Fruit fly (Drosophila melanogaster): ENCODE data around the gene Gr39a.

Gene Gr39a

dm6 chr2L:21266277-21266676, 24.3 kb upstream of the Gr39a start:
- TF ChIP-seq psq (optimal IDR thresholded peaks at IDR 0.05) (no peak), Sin3A (optimal IDR thresholded peaks at IDR 0.05) (no peak), insv (optimal IDR thresholded peaks at IDR 0.05) (no peak), ttk (optimal IDR thresholded peaks at IDR 0.05) (no peak), Myc (optimal IDR thresholded peaks at IDR 0.05) (no peak), h (optimal IDR thresholded peaks at IDR 0.05) (no peak)

- TF ChIP-seq Sin3A (optimal IDR thresholded peaks at IDR 0.05) (no peak), ttk (optimal IDR thresholded peaks at IDR 0.05) (no peak), psq (optimal IDR thresholded peaks at IDR 0.05) (no peak), insv (optimal IDR thresholded peaks at IDR 0.05) (no peak), h (optimal IDR thresholded peaks at IDR 0.05) (no peak), Myc (optimal IDR thresholded peaks at IDR 0.05) (no peak)
Measured at dm6 chr2L:21268140-21268539, 22.4 kb upstream of the Gr39a start.

dm6 chr2L:21289101-21289500, 1.4 kb upstream of the Gr39a start:
- no peak for TF ChIP-seq insv (optimal IDR thresholded peaks at IDR 0.05)
- TF ChIP-seq Myc (optimal IDR thresholded peaks at IDR 0.05) = no peak
- no peak for TF ChIP-seq ttk (optimal IDR thresholded peaks at IDR 0.05)
- TF ChIP-seq psq (optimal IDR thresholded peaks at IDR 0.05) = no peak
- TF ChIP-seq h (optimal IDR thresholded peaks at IDR 0.05) = no peak
- TF ChIP-seq Sin3A (optimal IDR thresholded peaks at IDR 0.05) = no peak

dm6 chr2L:21299564-21299963, 9.0 kb downstream of the Gr39a start:
- TF ChIP-seq insv (optimal IDR thresholded peaks at IDR 0.05) (no peak), ttk (optimal IDR thresholded peaks at IDR 0.05) (no peak), h (optimal IDR thresholded peaks at IDR 0.05) (no peak), Sin3A (optimal IDR thresholded peaks at IDR 0.05) (no peak), psq (optimal IDR thresholded peaks at IDR 0.05) (no peak), Myc (optimal IDR thresholded peaks at IDR 0.05) (no peak)

- TF ChIP-seq h (optimal IDR thresholded peaks at IDR 0.05) (no peak), psq (optimal IDR thresholded peaks at IDR 0.05) (no peak), insv (optimal IDR thresholded peaks at IDR 0.05) (no peak), ttk (optimal IDR thresholded peaks at IDR 0.05) (no peak), Myc (optimal IDR thresholded peaks at IDR 0.05) (no peak), Sin3A (optimal IDR thresholded peaks at IDR 0.05) (no peak)
Measured at dm6 chr2L:21302064-21302463, 11.5 kb downstream of the Gr39a start.

- TF ChIP-seq ttk (optimal IDR thresholded peaks at IDR 0.05) = no peak
- no peak for TF ChIP-seq Sin3A (optimal IDR thresholded peaks at IDR 0.05)
- no peak for TF ChIP-seq psq (optimal IDR thresholded peaks at IDR 0.05)
- TF ChIP-seq h (optimal IDR thresholded peaks at IDR 0.05) = no peak
- no peak for TF ChIP-seq insv (optimal IDR thresholded peaks at IDR 0.05)
- TF ChIP-seq Myc (optimal IDR thresholded peaks at IDR 0.05) = no peak
Measured at dm6 chr2L:21303655-21304532, 13.4 kb downstream of the Gr39a start.

dm6 chr2L:21304533-21304850, 14.0 kb downstream of the Gr39a start:
- no peak for TF ChIP-seq psq (optimal IDR thresholded peaks at IDR 0.05)

- TF ChIP-seq ttk (optimal IDR thresholded peaks at IDR 0.05) = no peak
- TF ChIP-seq h (optimal IDR thresholded peaks at IDR 0.05) = no peak
- TF ChIP-seq Sin3A (optimal IDR thresholded peaks at IDR 0.05) = no peak
- no peak for TF ChIP-seq Myc (optimal IDR thresholded peaks at IDR 0.05)
- no peak for TF ChIP-seq insv (optimal IDR thresholded peaks at IDR 0.05)
- TF ChIP-seq psq (optimal IDR thresholded peaks at IDR 0.05) = no peak
Measured at dm6 chr2L:21307795-21308426, 17.4 kb downstream of the Gr39a start.

- TF ChIP-seq insv (optimal IDR thresholded peaks at IDR 0.05) (peak; percentile 47), h (optimal IDR thresholded peaks at IDR 0.05) (peak; percentile 42), psq (optimal IDR thresholded peaks at IDR 0.05) (no peak)
Measured at dm6 chr2L:21309058-21309753, 18.7 kb downstream of the Gr39a start.

dm6 chr2L:21309754-21310426, 19.4 kb downstream of the Gr39a start, which contains the start of gene Mondo:
Mondo (minus strand) TSS chr2L:21310050.
- no peak for TF ChIP-seq ttk (optimal IDR thresholded peaks at IDR 0.05)
- no peak for TF ChIP-seq Myc (optimal IDR thresholded peaks at IDR 0.05)
- TF ChIP-seq h (optimal IDR thresholded peaks at IDR 0.05) = no peak
- TF ChIP-seq insv (optimal IDR thresholded peaks at IDR 0.05) = no peak
- TF ChIP-seq psq (optimal IDR thresholded peaks at IDR 0.05) = no peak
- no peak for TF ChIP-seq Sin3A (optimal IDR thresholded peaks at IDR 0.05)

dm6 chr2L:21310427-21311199, 20.1 kb downstream of the Gr39a start, which contains the start of gene crc:
crc (plus strand) TSS chr2L:21310866.
- no peak for TF ChIP-seq Sin3A (optimal IDR thresholded peaks at IDR 0.05)
- TF ChIP-seq psq (optimal IDR thresholded peaks at IDR 0.05) = no peak
- no peak for TF ChIP-seq ttk (optimal IDR thresholded peaks at IDR 0.05)
- TF ChIP-seq h (optimal IDR thresholded peaks at IDR 0.05) = no peak
- no peak for TF ChIP-seq Myc (optimal IDR thresholded peaks at IDR 0.05)
- no peak for TF ChIP-seq insv (optimal IDR thresholded peaks at IDR 0.05)
